Fruit fly (Drosophila melanogaster): ENCODE measurements around the gene Gbeta13F.

Gbeta13F gene

DNA sequence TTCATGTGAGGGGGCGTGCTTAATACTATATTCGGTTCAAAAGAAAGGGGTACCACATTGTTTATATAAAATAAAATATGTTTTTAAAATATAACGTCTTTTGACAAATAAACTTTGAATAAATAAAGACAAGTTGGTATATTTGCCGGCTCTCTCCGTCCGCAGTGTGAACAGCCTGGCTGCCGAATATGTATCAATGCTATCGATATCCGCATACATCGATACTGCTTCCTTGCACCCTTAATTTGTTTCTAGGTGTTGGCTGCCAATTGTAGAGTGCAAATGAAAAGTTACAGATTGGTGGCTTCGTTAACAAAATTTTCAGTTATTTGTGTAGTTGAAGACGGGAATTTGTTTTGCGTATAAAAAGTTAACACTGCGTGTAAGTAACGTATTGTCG is at the start of gene Gbeta13F (continued):
- TF ChIP-seq CG2116 (GFP tag; optimal IDR thresholded peaks at IDR 0.05) (peak; percentile 96), CG32532 (GFP tag; IDR thresholded peaks at IDR 0.05) (peak; percentile 56), Hmr (GFP tag; optimal IDR thresholded peaks at IDR 0.05) (no peak), CG13624 (GFP tag; optimal IDR thresholded peaks at IDR 0.05) (no peak), hb (GFP tag; IDR thresholded peaks at IDR 0.05; ENCODE audit: partially characterized antibody) (peak; percentile 52; the same call in 2 of the 3 replicates), esg (GFP tag; conservative IDR thresholded peaks at IDR 0.05) (no peak), ERR (GFP tag; optimal IDR thresholded peaks at IDR 0.05) (no peak), CG42726 (GFP tag; IDR thresholded peaks at IDR 0.05; ENCODE audit: partially characterized antibody) (peak; percentile 53), knrl (GFP tag; IDR thresholded peaks at IDR 0.05; ENCODE audit: partially characterized antibody) (peak; percentile 42; the same call in 2 of the 3 replicates), Blimp-1 (GFP tag; optimal IDR thresholded peaks at IDR 0.05) (no peak), Dip3 (GFP tag; optimal IDR thresholded peaks at IDR 0.05) (no peak), fd3F (GFP tag; optimal IDR thresholded peaks at IDR 0.05) (no peak), CG9797 (GFP tag; optimal IDR thresholded peaks at IDR 0.05) (peak; percentile 6), CG11723 (GFP tag; optimal IDR thresholded peaks at IDR 0.05) (no peak), Hmx (GFP tag; optimal IDR thresholded peaks at IDR 0.05) (no peak), tin (GFP tag; optimal IDR thresholded peaks at IDR 0.05) (no peak), MESR4 (GFP tag; optimal IDR thresholded peaks at IDR 0.05) (peak; percentile 76), aop (GFP tag; IDR thresholded peaks at IDR 0.05) (no peak), ato (GFP tag; IDR thresholded peaks at IDR 0.05; ENCODE audit: partially characterized antibody) (peak; percentile 50; the same call in 1 of the 2 replicates), CG1603 (tag; optimal IDR thresholded peaks at IDR 0.05) (peak; percentile 29), CG16813 (GFP tag; IDR thresholded peaks at IDR 0.05; ENCODE audit: partially characterized antibody) (peak; percentile 73), Med (GFP tag) (peak; percentile 73), Elba2 (GFP tag; optimal IDR thresholded peaks at IDR 0.05) (no peak), Gug (GFP tag; IDR thresholded peaks at IDR 0.05) (peak; percentile 31; the same call in 1 of the 4 replicates), tll (GFP tag; optimal IDR thresholded peaks at IDR 0.05) (no peak), zf30C (GFP tag; optimal IDR thresholded peaks at IDR 0.05) (no peak), scrt (GFP tag; optimal IDR thresholded peaks at IDR 0.05) (no peak), Dref (GFP tag; IDR thresholded peaks at IDR 0.05) (peak; percentile 84), Sry-δ (GFP tag; optimal IDR thresholded peaks at IDR 0.05) (peak; percentile 45), Dll (GFP tag; IDR thresholded peaks at IDR 0.05; ENCODE audit: partially characterized antibody) (peak; percentile 40; the same call in 1 of the 4 replicates), Fer3 (tag; optimal IDR thresholded peaks at IDR 0.05) (no peak), E2f2 (GFP tag; IDR thresholded peaks at IDR 0.05) (peak; percentile 20; the same call in 1 of the 2 replicates), mam (GFP tag; optimal IDR thresholded peaks at IDR 0.05) (no peak), HLH4C (GFP tag; IDR thresholded peaks at IDR 0.05; ENCODE audit: partially characterized antibody) (peak; percentile 59), CG30020 (tag; optimal IDR thresholded peaks at IDR 0.05) (peak; percentile 68), pzg (GFP tag; optimal IDR thresholded peaks at IDR 0.05) (peak; percentile 51), Doc3 (GFP tag; IDR thresholded peaks at IDR 0.05; ENCODE audit: partially characterized antibody) (0 out of 3 replicates have a peak, but pooled peaks have one; percentile 9), chm (GFP tag; IDR thresholded peaks at IDR 0.05) (0 out of 2 replicates have a peak, but pooled peaks have one; percentile 45), Atf-2 (GFP tag; optimal IDR thresholded peaks at IDR 0.05) (no peak), ssp (GFP tag; IDR thresholded peaks at IDR 0.05) (peak; percentile 83), CG7928 (GFP tag; optimal IDR thresholded peaks at IDR 0.05) (no peak), kni (GFP tag; optimal IDR thresholded peaks at IDR 0.05) (no peak), sens (GFP tag) (peak; percentile 17), CG7963 (GFP tag; IDR thresholded peaks at IDR 0.05; ENCODE audit: partially characterized antibody) (peak; percentile 48; the same call in 2 of the 3 replicates), CG6689 (GFP tag; IDR thresholded peaks at IDR 0.05) (no peak), CG12942 (GFP tag; optimal IDR thresholded peaks at IDR 0.05) (no peak), Lhr (GFP tag; optimal IDR thresholded peaks at IDR 0.05) (peak; percentile 0), toy (GFP tag; IDR thresholded peaks at IDR 0.05) (no peak), CG34422 (GFP tag; IDR thresholded peaks at IDR 0.05) (peak; percentile 12; the same call in 1 of the 3 replicates)

All from whole organism, embryonic.